Worm (Caenorhabditis elegans) whole organism, midembryonic: ENCODE results near the gene Y11D7A.7.

Source experiments
- T22C8.4 ChIP-seq: fragments of 200-800 bp; sonication (Bioruptor generic); IDR thresholded peaks from 2 replicates; pipeline ENCODE4 v1.3.6; 2022; ENCODE audit warnings: missing genetic modification characterization, missing compliant biosample characterization
- flt-1 ChIP-seq: fragments of 200-800 bp; sonication (Bioruptor generic); IDR thresholded peaks from 2 replicates; pipeline ENCODE4 v1.3.6; 2022; ENCODE audit warnings: missing genetic modification characterization, missing compliant biosample characterization
- klf-2 ChIP-seq: fragments of 200-800 bp; sonication (Bioruptor generic); conservative IDR thresholded peaks from 2 replicates; pipeline ENCODE4 v1.3.6; 2022; ENCODE audit warnings: missing genetic modification reagents, missing genetic modification characterization, missing compliant biosample characterization
- med-1 ChIP-seq: sonication (generic microtip); optimal IDR thresholded peaks from 2 replicates; lab custom pipeline; 2017; ENCODE audit warnings: missing genetic modification characterization, mild to moderate bottlenecking, missing compliant biosample characterization, antibody characterized with exemption, missing genetic modification reagents; ENCODE audit not compliant: insufficient read depth
- ref-1 ChIP-seq: fragments of 200-800 bp; sonication (Bioruptor generic); conservative IDR thresholded peaks from 2 replicates; pipeline ENCODE4 v1.3.6; 2022; ENCODE audit warnings: missing genetic modification reagents, missing genetic modification characterization, missing compliant biosample characterization
- tab-1 ChIP-seq: fragments of 200-800 bp; sonication (Bioruptor generic); IDR thresholded peaks from 2 replicates; pipeline ENCODE4 v1.3.6; 2022; ENCODE audit warnings: missing genetic modification characterization, missing compliant biosample characterization
- ztf-23 ChIP-seq: fragments of 200-800 bp; sonication (Bioruptor generic); IDR thresholded peaks from 2 replicates; pipeline ENCODE4 v1.3.6; 2022; ENCODE audit warnings: missing genetic modification reagents, missing genetic modification characterization, missing compliant biosample characterization

ce11 chrIV:9261687-9262086 is 12.4 kb downstream of the Y11D7A.7 start, which contains the start of gene col-120:
- TF ChIP-seq klf-2: no peak
- TF ChIP-seq med-1: no peak
- TF ChIP-seq tab-1 (GFP tag; lab: Robert Waterston, UW): no peak
- TF ChIP-seq ref-1 (GFP tag; lab: Robert Waterston, UW): no peak
- TF ChIP-seq flt-1: no peak
- no peak for TF ChIP-seq ztf-23 (GFP tag; lab: Robert Waterston, UW)
- no peak for TF ChIP-seq T22C8.4 (GFP tag; lab: Robert Waterston, UW)
